Fruit fly (Drosophila melanogaster): ENCODE measurements around the gene pasi1.
A peak's percentile ranks its signal among the peaks of the same experiment; 100 is the strongest.

Gene pasi1

dm6 chr3R:17810951-17811706, 16.3 kb downstream of the pasi1 start, which contains the start of the genes Alg1 and tinc (continued):
- TF ChIP-seq vnd (GFP tag; IDR thresholded peaks at IDR 0.05; ENCODE audit: partially characterized antibody) (no peak), sqz (GFP tag; optimal IDR thresholded peaks at IDR 0.05) (peak; percentile 13), cg (GFP tag; optimal IDR thresholded peaks at IDR 0.05) (peak; percentile 87), dmrt99B (tag; optimal IDR thresholded peaks at IDR 0.05) (peak; percentile 77), tll (GFP tag; optimal IDR thresholded peaks at IDR 0.05) (no peak), Ravus (GFP tag; IDR thresholded peaks at IDR 0.05) (no peak), HLH4C (GFP tag; IDR thresholded peaks at IDR 0.05; ENCODE audit: partially characterized antibody) (no peak), CG13894 (tag; optimal IDR thresholded peaks at IDR 0.05) (peak; percentile 81), Lpt (GFP tag; optimal IDR thresholded peaks at IDR 0.05) (no peak), CG32772 (GFP tag; IDR thresholded peaks at IDR 0.05) (no peak), CG17829 (tag; optimal IDR thresholded peaks at IDR 0.05) (peak; percentile 78), CG10565 (GFP tag; optimal IDR thresholded peaks at IDR 0.05) (no peak), mirr (GFP tag; optimal IDR thresholded peaks at IDR 0.05) (no peak), CG34224 (GFP tag; IDR thresholded peaks at IDR 0.05; ENCODE audit: partially characterized antibody) (no peak), croc (GFP tag; conservative IDR thresholded peaks at IDR 0.05) (no peak), gce (GFP tag; IDR thresholded peaks at IDR 0.05) (no peak), Mes4 (GFP tag; optimal IDR thresholded peaks at IDR 0.05) (no peak), NC2α (GFP tag; optimal IDR thresholded peaks at IDR 0.05) (no peak), schlank (tag; optimal IDR thresholded peaks at IDR 0.05) (no peak), scrt (GFP tag; optimal IDR thresholded peaks at IDR 0.05) (peak; percentile 16), TFAM (GFP tag; optimal IDR thresholded peaks at IDR 0.05) (no peak), chm (GFP tag; IDR thresholded peaks at IDR 0.05) (peak; percentile 72), B-H2 (GFP tag; optimal IDR thresholded peaks at IDR 0.05) (peak; percentile 56), Atf6 (GFP tag; IDR thresholded peaks at IDR 0.05) (peak; percentile 78), esg (GFP tag; conservative IDR thresholded peaks at IDR 0.05) (peak; percentile 24; the same call in 1 of the 2 replicates), dimm (GFP tag; IDR thresholded peaks at IDR 0.05) (no peak), CG2202 (tag; optimal IDR thresholded peaks at IDR 0.05) (peak; percentile 27), tna (GFP tag; IDR thresholded peaks at IDR 0.05; ENCODE audit: partially characterized antibody) (no peak), CG18262 (tag; optimal IDR thresholded peaks at IDR 0.05) (peak; percentile 74), Dip2 (GFP tag; IDR thresholded peaks at IDR 0.05) (no peak), fd64A (GFP tag; optimal IDR thresholded peaks at IDR 0.05) (no peak), br (optimal IDR thresholded peaks at IDR 0.05) (no peak), inv (GFP tag; IDR thresholded peaks at IDR 0.05; ENCODE audit: partially characterized antibody) (no peak), eyg (GFP tag; optimal IDR thresholded peaks at IDR 0.05) (no peak), org-1 (GFP tag; optimal IDR thresholded peaks at IDR 0.05) (peak; percentile 6), NK7.1 (GFP tag; optimal IDR thresholded peaks at IDR 0.05) (no peak), grn (GFP tag; optimal IDR thresholded peaks at IDR 0.05) (peak; percentile 30), vfl (GFP tag; optimal IDR thresholded peaks at IDR 0.05) (no peak), toy (GFP tag; IDR thresholded peaks at IDR 0.05) (no peak), so (GFP tag; IDR thresholded peaks at IDR 0.05) (no peak), CG15479 (GFP tag; optimal IDR thresholded peaks at IDR 0.05) (peak; percentile 83), slou (GFP tag; optimal IDR thresholded peaks at IDR 0.05) (no peak), stwl (tag; optimal IDR thresholded peaks at IDR 0.05) (peak; percentile 80), Aef1 (GFP tag; IDR thresholded peaks at IDR 0.05) (peak; percentile 28; the same call in 1 of the 3 replicates), zf30C (GFP tag; optimal IDR thresholded peaks at IDR 0.05) (no peak), Hmr (GFP tag; optimal IDR thresholded peaks at IDR 0.05) (peak; percentile 76), eve (GFP tag; optimal IDR thresholded peaks at IDR 0.05) (no peak), CG10979 (tag; optimal IDR thresholded peaks at IDR 0.05) (peak; percentile 68), Tbp (GFP tag; optimal IDR thresholded peaks at IDR 0.05) (no peak), jumu (GFP tag; optimal IDR thresholded peaks at IDR 0.05) (no peak), CG8478 (optimal IDR thresholded peaks at IDR 0.05) (no peak)

All from whole organism, embryonic.